Fruit fly (Drosophila melanogaster): ENCODE measurements around the gene CG10298.

CG10298 gene

dm6 chr3R:6334906-6335433 is 7.8 kb upstream of the CG10298 start, which contains the start of gene Osi19:
Gene Osi19 (plus strand): TSS chr3R:6335362.
- TF ChIP-seq Myc (optimal IDR thresholded peaks at IDR 0.05) (no peak), insv (optimal IDR thresholded peaks at IDR 0.05) (no peak), Sin3A (optimal IDR thresholded peaks at IDR 0.05) (no peak)

dm6 chr3R:6337397-6337796 is 5.4 kb upstream of the CG10298 start:
- TF ChIP-seq h (optimal IDR thresholded peaks at IDR 0.05) (no peak), insv (optimal IDR thresholded peaks at IDR 0.05) (no peak), Sin3A (optimal IDR thresholded peaks at IDR 0.05) (no peak), ttk (optimal IDR thresholded peaks at IDR 0.05) (no peak), psq (optimal IDR thresholded peaks at IDR 0.05) (no peak), Myc (optimal IDR thresholded peaks at IDR 0.05) (no peak)

dm6 chr3R:6339795-6340194 is 3.0 kb upstream of the CG10298 start, which contains the start of gene Osi20:
Gene Osi20 (plus strand): TSS chr3R:6340095.
- TF ChIP-seq Myc (optimal IDR thresholded peaks at IDR 0.05) (no peak), ttk (optimal IDR thresholded peaks at IDR 0.05) (no peak), insv (optimal IDR thresholded peaks at IDR 0.05) (no peak), Sin3A (optimal IDR thresholded peaks at IDR 0.05) (no peak), h (optimal IDR thresholded peaks at IDR 0.05) (no peak), psq (optimal IDR thresholded peaks at IDR 0.05) (no peak)

- TF ChIP-seq insv (optimal IDR thresholded peaks at IDR 0.05): no peak
- TF ChIP-seq ttk (optimal IDR thresholded peaks at IDR 0.05): no peak
- no peak for TF ChIP-seq psq (optimal IDR thresholded peaks at IDR 0.05)
Observed at dm6 chr3R:6341668-6342067, 1.1 kb upstream of the CG10298 start, which contains the start of gene CG17917. Gene CG17917 (plus strand): TSS chr3R:6341968.

- TF ChIP-seq Myc (optimal IDR thresholded peaks at IDR 0.05): no peak
- no peak for TF ChIP-seq insv (optimal IDR thresholded peaks at IDR 0.05)
- TF ChIP-seq psq (optimal IDR thresholded peaks at IDR 0.05): no peak
- TF ChIP-seq ttk (optimal IDR thresholded peaks at IDR 0.05): no peak
- no peak for TF ChIP-seq Sin3A (optimal IDR thresholded peaks at IDR 0.05)
- TF ChIP-seq h (optimal IDR thresholded peaks at IDR 0.05): no peak
Observed at dm6 chr3R:6343396-6344239, 816 bp downstream of the CG10298 start, which contains the start of gene CG17919. Gene CG17919 (plus strand): TSS chr3R:6344029.

- TF ChIP-seq psq (optimal IDR thresholded peaks at IDR 0.05) (no peak), h (optimal IDR thresholded peaks at IDR 0.05) (no peak), Myc (optimal IDR thresholded peaks at IDR 0.05) (no peak), Sin3A (optimal IDR thresholded peaks at IDR 0.05) (no peak)
Observed at dm6 chr3R:6345814-6346213, 3.0 kb downstream of the CG10298 start, which contains the start of the genes SmD2 and CG18048. Gene SmD2 (minus strand): TSS chr3R:6345911. Gene CG18048 (plus strand): TSS chr3R:6346111.

dm6 chr3R:6348943-6349342 is 6.1 kb downstream of the CG10298 start, which contains the start of gene Hr83:
Gene Hr83 (plus strand): TSS chr3R:6349243.
- TF ChIP-seq insv (optimal IDR thresholded peaks at IDR 0.05): no peak
- TF ChIP-seq ttk (optimal IDR thresholded peaks at IDR 0.05): no peak
- no peak for TF ChIP-seq h (optimal IDR thresholded peaks at IDR 0.05)
- TF ChIP-seq Sin3A (optimal IDR thresholded peaks at IDR 0.05): no peak
- no peak for TF ChIP-seq psq (optimal IDR thresholded peaks at IDR 0.05)
- no peak for TF ChIP-seq Myc (optimal IDR thresholded peaks at IDR 0.05)

- TF ChIP-seq Sin3A (optimal IDR thresholded peaks at IDR 0.05) (no peak), psq (optimal IDR thresholded peaks at IDR 0.05) (no peak), Myc (optimal IDR thresholded peaks at IDR 0.05) (no peak), h (optimal IDR thresholded peaks at IDR 0.05) (no peak), insv (optimal IDR thresholded peaks at IDR 0.05) (no peak), ttk (optimal IDR thresholded peaks at IDR 0.05) (no peak)
Observed at dm6 chr3R:6350755-6351154, 8.0 kb downstream of the CG10298 start, which contains the start of gene Pak. Gene Pak (plus strand): TSS chr3R:6350896.

dm6 chr3R:6351181-6351580 is 8.4 kb downstream of the CG10298 start:
- no peak for TF ChIP-seq Myc (optimal IDR thresholded peaks at IDR 0.05)
- TF ChIP-seq h (optimal IDR thresholded peaks at IDR 0.05): no peak
- TF ChIP-seq ttk (optimal IDR thresholded peaks at IDR 0.05): no peak
- no peak for TF ChIP-seq insv (optimal IDR thresholded peaks at IDR 0.05)
- no peak for TF ChIP-seq psq (optimal IDR thresholded peaks at IDR 0.05)
- no peak for TF ChIP-seq Sin3A (optimal IDR thresholded peaks at IDR 0.05)

- TF ChIP-seq h (optimal IDR thresholded peaks at IDR 0.05) (no peak), insv (optimal IDR thresholded peaks at IDR 0.05) (no peak), psq (optimal IDR thresholded peaks at IDR 0.05) (no peak), Myc (optimal IDR thresholded peaks at IDR 0.05) (no peak), Sin3A (optimal IDR thresholded peaks at IDR 0.05) (no peak), ttk (optimal IDR thresholded peaks at IDR 0.05) (no peak)
Observed at dm6 chr3R:6351696-6352378, 9.0 kb downstream of the CG10298 start.

dm6 chr3R:6352436-6352835 is 9.6 kb downstream of the CG10298 start:
- TF ChIP-seq insv (optimal IDR thresholded peaks at IDR 0.05) (no peak), psq (optimal IDR thresholded peaks at IDR 0.05) (no peak), Myc (optimal IDR thresholded peaks at IDR 0.05) (no peak), ttk (optimal IDR thresholded peaks at IDR 0.05) (no peak), Sin3A (optimal IDR thresholded peaks at IDR 0.05) (no peak), h (optimal IDR thresholded peaks at IDR 0.05) (no peak)
